Worm (Caenorhabditis elegans): ENCODE measurements around the gene try-1.

The try-1 gene

ce11 chrII:4920608-4921007 is 28.7 kb downstream of the try-1 start:
- TF ChIP-seq elt-2 (tag; optimal IDR thresholded peaks at IDR 0.05): peak; percentile 50
- no peak for TF ChIP-seq fkh-8 (tag; optimal IDR thresholded peaks at IDR 0.05)
- no peak for TF ChIP-seq xbp-1 (tag; optimal IDR thresholded peaks at IDR 0.05)
- no peak for TF ChIP-seq nhr-77 (tag; optimal IDR thresholded peaks at IDR 0.05)
- TF ChIP-seq elt-3 (tag; optimal IDR thresholded peaks at IDR 0.05): peak in 1 of 6 experiments; percentile 11

- TF ChIP-seq pag-3 (tag; optimal IDR thresholded peaks at IDR 0.05; ENCODE audit: borderline replicate concordance, insufficient read depth): no peak
- no peak for TF ChIP-seq C16A3.4 (tag; optimal IDR thresholded peaks at IDR 0.05)
- no peak for TF ChIP-seq C04F5.9 (tag; optimal IDR thresholded peaks at IDR 0.05)
- no peak for TF ChIP-seq ets-5 (GFP tag; IDR thresholded peaks at IDR 0.05)
- TF ChIP-seq isw-1 (GFP tag; IDR thresholded peaks at IDR 0.05): no peak
- no peak for TF ChIP-seq fkh-10 (GFP tag; optimal IDR thresholded peaks at IDR 0.05)
- peak; percentile 10 for TF ChIP-seq tbx-2 (tag; optimal IDR thresholded peaks at IDR 0.05)
- no peak for TF ChIP-seq nhr-84 (tag; optimal IDR thresholded peaks at IDR 0.05)
- TF ChIP-seq nhr-19 (GFP tag; conservative IDR thresholded peaks at IDR 0.05): no peak
- TF ChIP-seq skn-1 (tag; optimal IDR thresholded peaks at IDR 0.05): no peak
- TF ChIP-seq mdl-1 (tag; optimal IDR thresholded peaks at IDR 0.05): no peak
- TF ChIP-seq nhr-85 (tag): peak; percentile 93
- TF ChIP-seq elt-2 (tag; optimal IDR thresholded peaks at IDR 0.05): no peak
- no peak for TF ChIP-seq ama-1 (optimal IDR thresholded peaks at IDR 0.05)
- TF ChIP-seq fkh-4 (tag; optimal IDR thresholded peaks at IDR 0.05; ENCODE audit: borderline replicate concordance): no peak
- TF ChIP-seq jun-1 (tag; optimal IDR thresholded peaks at IDR 0.05): no peak
- no peak for TF ChIP-seq sox-4 (tag; optimal IDR thresholded peaks at IDR 0.05)
- no peak for TF ChIP-seq egl-27 (tag; optimal IDR thresholded peaks at IDR 0.05)
- no peak for TF ChIP-seq dsc-1 (tag; optimal IDR thresholded peaks at IDR 0.05)
- no peak for TF ChIP-seq nhr-237 (tag; optimal IDR thresholded peaks at IDR 0.05)
- TF ChIP-seq mep-1 (tag; optimal IDR thresholded peaks at IDR 0.05): no peak
- no peak for TF ChIP-seq irx-1 (tag; optimal IDR thresholded peaks at IDR 0.05)
- no peak for TF ChIP-seq tlp-1 (tag; optimal IDR thresholded peaks at IDR 0.05)
- no peak for TF ChIP-seq F16B12.6 (tag; optimal IDR thresholded peaks at IDR 0.05)
- TF ChIP-seq ceh-90 (tag; optimal IDR thresholded peaks at IDR 0.05): no peak
- no peak for TF ChIP-seq ztf-4 (tag; optimal IDR thresholded peaks at IDR 0.05)
- TF ChIP-seq ces-1 (GFP tag; optimal IDR thresholded peaks at IDR 0.05): no peak
- TF ChIP-seq mef-2 (tag; optimal IDR thresholded peaks at IDR 0.05): no peak
- TF ChIP-seq aly-2 (tag; optimal IDR thresholded peaks at IDR 0.05): no peak
- no peak for TF ChIP-seq unc-98 (GFP tag; IDR thresholded peaks at IDR 0.05)
- TF ChIP-seq zip-4 (GFP tag; optimal IDR thresholded peaks at IDR 0.05): no peak
- no peak for TF ChIP-seq unc-86 (tag; optimal IDR thresholded peaks at IDR 0.05)
- no peak for TF ChIP-seq mab-9 (GFP tag; IDR thresholded peaks at IDR 0.05)
- no peak for TF ChIP-seq unc-30 (tag; optimal IDR thresholded peaks at IDR 0.05)
- no peak for TF ChIP-seq fos-1 (tag; optimal IDR thresholded peaks at IDR 0.05)
- no peak for TF ChIP-seq nhr-71 (tag; optimal IDR thresholded peaks at IDR 0.05)
- peak; percentile 47 for TF ChIP-seq lin-14 (GFP tag; optimal IDR thresholded peaks at IDR 0.05)
- no peak for TF ChIP-seq nhr-28 (tag; optimal IDR thresholded peaks at IDR 0.05)
- no peak for TF ChIP-seq sup-37 (GFP tag; optimal IDR thresholded peaks at IDR 0.05)
- TF ChIP-seq nhr-12 (tag; optimal IDR thresholded peaks at IDR 0.05): no peak
- no peak for TF ChIP-seq ztf-11 (tag; optimal IDR thresholded peaks at IDR 0.05)
- TF ChIP-seq lin-35 (GFP tag; optimal IDR thresholded peaks at IDR 0.05): peak in 1 of 2 experiments; percentile 15
- peak; percentile 22 for TF ChIP-seq nhr-20 (tag; optimal IDR thresholded peaks at IDR 0.05)
- TF ChIP-seq lsy-2 (tag; optimal IDR thresholded peaks at IDR 0.05): no peak
- no peak for TF ChIP-seq hpl-2 (GFP tag; optimal IDR thresholded peaks at IDR 0.05)
- TF ChIP-seq nhr-76 (tag; optimal IDR thresholded peaks at IDR 0.05): no peak
- TF ChIP-seq fkh-8 (tag; optimal IDR thresholded peaks at IDR 0.05): no peak
- no peak for TF ChIP-seq pax-3 (tag; optimal IDR thresholded peaks at IDR 0.05)
- no peak for TF ChIP-seq efl-1 (optimal IDR thresholded peaks at IDR 0.05)
- peak in 1 of 2 experiments; percentile 81 for TF ChIP-seq efl-1 (GFP tag; optimal IDR thresholded peaks at IDR 0.05 in 1 of 2)
These were observed 30.8 kb downstream of the try-1 start for ce11 chrII:4918501-4919021.

All from whole organism, L1 larva.